Fruit fly (Drosophila melanogaster) whole organism, embryonic: ENCODE measurements around the gene Egfrap.

Source experiments
- Awh ChIP-seq: fragments of 200-800 bp; sonication (Bioruptor generic); IDR thresholded peaks from 2 replicates; pipeline ENCODE4, ENCODE4 v1.3.6; 2022; ENCODE audit warnings: missing biosample characterization, missing genetic modification characterization
- C15 ChIP-seq: fragments of 200-800 bp; sonication (Bioruptor generic); IDR thresholded peaks from 3 replicates; pipeline ENCODE4 v1.3.6; 2022; ENCODE audit warnings: missing biosample characterization, missing genetic modification characterization
- CG11247 ChIP-seq: fragments of 200-800 bp; sonication (Bioruptor generic); IDR thresholded peaks from 2 replicates; pipeline ENCODE4 v1.3.6; 2022; ENCODE audit warnings: missing biosample characterization, missing genetic modification characterization
- CG11456 ChIP-seq: fragments of 200-800 bp; sonication (Bioruptor generic); IDR thresholded peaks from 3 replicates; pipeline ENCODE4 v1.3.6; 2022; ENCODE audit warnings: missing biosample characterization, missing genetic modification characterization
- CG12219 ChIP-seq: fragments of 200-800 bp; sonication (Bioruptor generic); optimal IDR thresholded peaks from 3 replicates; lab custom pipeline; 2018; ENCODE audit warnings: missing biosample characterization, mild to moderate bottlenecking, missing genetic modification characterization
- CG14441 ChIP-seq: fragments of 200-800 bp; sonication (Bioruptor generic); IDR thresholded peaks from 2 replicates; pipeline ENCODE4 v1.3.6; 2022; ENCODE audit warnings: missing biosample characterization, missing genetic modification characterization
- CG1529 ChIP-seq: fragments of 200-800 bp; sonication (Bioruptor generic); optimal IDR thresholded peaks from 3 replicates; lab custom pipeline; 2018; ENCODE audit warnings: missing biosample characterization, missing genetic modification characterization
- CG16813 ChIP-seq: fragments of 200-800 bp; sonication (Bioruptor generic); IDR thresholded peaks from 3 replicates; pipeline ENCODE4 v1.3.6; 2022; ENCODE audit warnings: missing biosample characterization, missing genetic modification characterization; ENCODE audit not compliant: partially characterized antibody
- CG16863 ChIP-seq: fragments of 200-800 bp; sonication (Bioruptor generic); optimal IDR thresholded peaks from 3 replicates; lab custom pipeline; 2016; ENCODE audit warnings: missing biosample characterization, missing genetic modification characterization
- CG17361 ChIP-seq: fragments of 200-800 bp; sonication (Bioruptor generic); IDR thresholded peaks from 3 replicates; pipeline ENCODE4 v1.3.6; 2022; ENCODE audit warnings: missing biosample characterization, missing genetic modification characterization
- CG1792 ChIP-seq: fragments of 200-800 bp; sonication (Bioruptor generic); optimal IDR thresholded peaks from 2 replicates; lab custom pipeline; 2016; ENCODE audit warnings: missing biosample characterization, missing genetic modification characterization
- CG18011 ChIP-seq: fragments of 200-800 bp; sonication (Bioruptor generic); optimal IDR thresholded peaks from 2 replicates; lab custom pipeline; 2017; ENCODE audit warnings: missing biosample characterization, missing genetic modification characterization, mild to moderate bottlenecking, moderate library complexity, missing genotype
- CG18599 ChIP-seq: fragments of 200-800 bp; sonication (Bioruptor generic); optimal IDR thresholded peaks from 3 replicates; lab custom pipeline; 2017; ENCODE audit warnings: missing biosample characterization, missing genetic modification characterization, mild to moderate bottlenecking, moderate library complexity, missing genetic modification reagents
- CG2120 ChIP-seq: fragments of 200-800 bp; sonication (Bioruptor generic); optimal IDR thresholded peaks from 3 replicates; lab custom pipeline; 2016; ENCODE audit warnings: missing biosample characterization, missing genetic modification characterization
- CG2712 ChIP-seq: fragments of 200-800 bp; optimal IDR thresholded peaks from 3 replicates; lab custom pipeline; 2019; ENCODE audit warnings: missing biosample characterization, mild to moderate bottlenecking, missing genetic modification characterization, moderate library complexity
- CG3163 ChIP-seq: fragments of 200-800 bp; sonication (Bioruptor generic); optimal IDR thresholded peaks from 3 replicates; lab custom pipeline; 2016; ENCODE audit warnings: missing biosample characterization, missing genetic modification characterization
- CG32767 ChIP-seq: fragments of 200-800 bp; sonication (Bioruptor generic); IDR thresholded peaks from 2 replicates; pipeline ENCODE4 v1.3.6; 2022; ENCODE audit warnings: missing biosample characterization, missing genetic modification characterization
- CG3407 ChIP-seq: fragments of 200-800 bp; sonication (Bioruptor generic); optimal IDR thresholded peaks from 2 replicates; lab custom pipeline; 2018; ENCODE audit warnings: missing biosample characterization, mild to moderate bottlenecking, missing genetic modification characterization
- CG4360 ChIP-seq: fragments of 200-800 bp; sonication (Bioruptor generic); IDR thresholded peaks from 2 replicates; pipeline ENCODE4 v1.3.6; 2022; ENCODE audit warnings: missing biosample characterization, missing genetic modification characterization
- CG7556 ChIP-seq: fragments of 200-800 bp; sonication (Bioruptor generic); optimal IDR thresholded peaks from 2 replicates; lab custom pipeline; 2017; ENCODE audit warnings: missing biosample characterization, mild to moderate bottlenecking, missing genetic modification characterization
- CG9932 ChIP-seq: fragments of 200-800 bp; sonication (Bioruptor generic); IDR thresholded peaks from 2 replicates; pipeline ENCODE4 v1.3.6; 2022; ENCODE audit warnings: missing biosample characterization, missing genetic modification characterization
- CTCF ChIP-seq: fragments of 200-800 bp; sonication (Bioruptor generic); optimal IDR thresholded peaks from 2 replicates; lab custom pipeline; 2017; ENCODE audit warnings: missing biosample characterization, mild to moderate bottlenecking, missing genetic modification characterization, moderate library complexity
- Dbx ChIP-seq: fragments of 200-800 bp; sonication (Bioruptor generic); IDR thresholded peaks from 3 replicates; pipeline ENCODE4 v1.3.6; 2022; ENCODE audit warnings: missing biosample characterization, missing genetic modification characterization
- Drgx ChIP-seq: fragments of 200-800 bp; sonication (Bioruptor generic); IDR thresholded peaks from 2 replicates; pipeline ENCODE4 v1.3.6; 2022; ENCODE audit warnings: missing biosample characterization, missing genetic modification characterization
- HLH3B ChIP-seq: fragments of 200-800 bp; sonication (Bioruptor generic); IDR thresholded peaks from 2 replicates; pipeline ENCODE4 v1.3.6; 2022; ENCODE audit warnings: missing biosample characterization, missing genetic modification characterization
- Oli ChIP-seq: fragments of 200-800 bp; sonication (Bioruptor generic); optimal IDR thresholded peaks from 2 replicates; lab custom pipeline; 2018; ENCODE audit warnings: missing biosample characterization, mild to moderate bottlenecking, missing genetic modification characterization, moderate library complexity
- YL-1 ChIP-seq: fragments of 200-800 bp; sonication (Bioruptor generic); optimal IDR thresholded peaks from 3 replicates; lab custom pipeline; 2017; ENCODE audit warnings: missing biosample characterization, mild to moderate bottlenecking, missing genetic modification characterization
- ab ChIP-seq: fragments of 200-800 bp; sonication (Bioruptor generic); optimal IDR thresholded peaks from 2 replicates; lab custom pipeline; 2016; ENCODE audit warnings: missing biosample characterization, missing genetic modification characterization
- ash1 ChIP-seq: fragments of 200-800 bp; sonication (Bioruptor generic); optimal IDR thresholded peaks from 2 replicates; lab custom pipeline; 2018; ENCODE audit warnings: missing biosample characterization, mild to moderate bottlenecking, missing genetic modification characterization
- br ChIP-seq: fragments of >200 bp; optimal IDR thresholded peaks from 2 replicates; lab custom pipeline; 2017
- ci ChIP-seq: fragments of 200-800 bp; sonication (Bioruptor generic); IDR thresholded peaks from 3 replicates; pipeline ENCODE4 v1.3.6; 2022; ENCODE audit warnings: missing biosample characterization, missing genetic modification characterization
- danr ChIP-seq: fragments of 200-800 bp; sonication (Bioruptor generic); IDR thresholded peaks from 2 replicates; pipeline ENCODE4 v1.3.6; 2022; ENCODE audit warnings: missing biosample characterization, missing genetic modification characterization
- dmrt11E ChIP-seq: fragments of 200-800 bp; sonication (Bioruptor generic); optimal IDR thresholded peaks from 3 replicates; lab custom pipeline; 2018; ENCODE audit warnings: missing biosample characterization, mild to moderate bottlenecking, missing genetic modification characterization, moderate library complexity
- ems ChIP-seq: fragments of 200-800 bp; sonication (Bioruptor generic); optimal IDR thresholded peaks from 3 replicates; lab custom pipeline; 2016; ENCODE audit warnings: missing biosample characterization, missing genetic modification characterization
- gcm ChIP-seq: fragments of 200-800 bp; sonication (Bioruptor generic); optimal IDR thresholded peaks from 2 replicates; lab custom pipeline; 2019; ENCODE audit warnings: missing biosample characterization, mild to moderate bottlenecking, missing genetic modification characterization, moderate library complexity
- ham ChIP-seq: fragments of 200-800 bp; sonication (Bioruptor generic); IDR thresholded peaks from 2 replicates; pipeline ENCODE4 v1.3.6; 2022; ENCODE audit warnings: missing biosample characterization, missing genetic modification characterization
- kay ChIP-seq: fragments of 200-800 bp; sonication (Bioruptor generic); optimal IDR thresholded peaks from 2 replicates; lab custom pipeline; 2016; ENCODE audit warnings: missing biosample characterization, missing genetic modification characterization
- klu ChIP-seq: fragments of 200-800 bp; sonication (Bioruptor generic); IDR thresholded peaks from 2 replicates; pipeline ENCODE4 v1.3.6; 2022; ENCODE audit warnings: missing biosample characterization, missing genetic modification characterization
- lmd ChIP-seq: fragments of 200-800 bp; sonication (Bioruptor generic); IDR thresholded peaks from 2 replicates; pipeline ENCODE4 v1.3.6; 2022; ENCODE audit warnings: missing biosample characterization, missing genetic modification characterization
- mam ChIP-seq: fragments of 200-800 bp; sonication (Bioruptor generic); optimal IDR thresholded peaks from 3 replicates; lab custom pipeline; 2016; ENCODE audit warnings: missing biosample characterization, missing genetic modification characterization
- oc ChIP-seq: fragments of 200-800 bp; sonication (Bioruptor generic); optimal IDR thresholded peaks from 2 replicates; lab custom pipeline; 2018; ENCODE audit warnings: missing biosample characterization, mild to moderate bottlenecking, missing genetic modification characterization, moderate library complexity
- pzg ChIP-seq: fragments of 200-800 bp; sonication (Bioruptor generic); optimal IDR thresholded peaks from 3 replicates; lab custom pipeline; 2018; ENCODE audit warnings: missing biosample characterization, mild to moderate bottlenecking, missing genetic modification characterization, moderate library complexity
- rib ChIP-seq: fragments of 200-800 bp; sonication (Bioruptor generic); IDR thresholded peaks from 2 replicates; pipeline ENCODE4 v1.3.6; 2022; ENCODE audit warnings: missing biosample characterization, missing genetic modification characterization
- row ChIP-seq: fragments of 200-800 bp; sonication (Bioruptor generic); IDR thresholded peaks from 3 replicates; pipeline ENCODE4 v1.3.6; 2022; ENCODE audit warnings: missing biosample characterization, missing genetic modification characterization
- sc ChIP-seq, 3 experiments: fragments of >200 bp in 2 of 3; fragments of 200-800 bp in 1 of 3; sonication (Bioruptor generic) in 1 of 3; optimal IDR thresholded peaks; 2 replicates in 2 of 3; 3 replicates in 1 of 3; lab custom pipeline; 2017; ENCODE audit warnings: mild to moderate bottlenecking in 1 of 3, missing biosample characterization in 1 of 3, missing genetic modification characterization in 1 of 3, missing genetic modification reagents in 1 of 3
- sens ChIP-seq: fragments of 200-800 bp; sonication (Bioruptor generic); peaks from one replicate; lab custom pipeline; 2016; ENCODE audit warnings: missing biosample characterization, missing genetic modification characterization
- slou ChIP-seq: fragments of 200-800 bp; sonication (Bioruptor generic); optimal IDR thresholded peaks from 3 replicates; lab custom pipeline; 2016; ENCODE audit warnings: missing biosample characterization, missing genetic modification characterization
- tap ChIP-seq: fragments of 200-800 bp; optimal IDR thresholded peaks from 3 replicates; lab custom pipeline; 2019; ENCODE audit warnings: missing biosample characterization, mild to moderate bottlenecking, missing genetic modification characterization, moderate library complexity

Egfrap gene

dm6 chr3L:5992249-5992648 is 41.8 kb upstream of the Egfrap start (continued):
- no peak for TF ChIP-seq CG1529
- TF ChIP-seq CG2120: no peak
- TF ChIP-seq C15 (GFP tag; lab: Robert Waterston, UW): no peak
- TF ChIP-seq CG12219 (GFP tag; lab: Kevin White, UChicago): no peak
- no peak for TF ChIP-seq CG32767 (GFP tag; lab: Robert Waterston, UW)
- TF ChIP-seq ems (GFP tag; lab: Kevin White, UChicago): no peak
- TF ChIP-seq tap (tag; lab: Kevin White, UChicago): no peak
- no peak for TF ChIP-seq CG17361 (GFP tag; lab: Robert Waterston, UW)
- TF ChIP-seq ci (GFP tag; lab: Robert Waterston, UW): peak; percentile 55; the same call in 2 of the 3 replicates
- no peak for TF ChIP-seq CG11247 (GFP tag; lab: Robert Waterston, UW)
- TF ChIP-seq CG18011: no peak
- TF ChIP-seq CG2712 (tag; lab: Kevin White, UChicago): peak; percentile 11
- no peak for TF ChIP-seq lmd (GFP tag; lab: Robert Waterston, UW)
- TF ChIP-seq oc (tag; lab: Kevin White, UChicago): no peak
- TF ChIP-seq HLH3B: no peak
- TF ChIP-seq CG4360 (GFP tag; lab: Robert Waterston, UW): 0 out of 2 replicates have a peak, but pooled peaks have one; percentile 41
- TF ChIP-seq sens (GFP tag; lab: Kevin White, UChicago): no peak
- TF ChIP-seq danr (GFP tag; lab: Robert Waterston, UW): no peak
- no peak for TF ChIP-seq CTCF
- TF ChIP-seq Drgx (GFP tag; lab: Robert Waterston, UW): no peak
- no peak for TF ChIP-seq mam (GFP tag; lab: Kevin White, UChicago)
- TF ChIP-seq CG3407 (GFP tag; lab: Kevin White, UChicago): peak; percentile 38
- peak; percentile 30 for TF ChIP-seq Oli
- TF ChIP-seq CG11456: 0 out of 3 replicates have a peak, but pooled peaks have one; percentile 32
- no peak for TF ChIP-seq br (lab: Kevin White, UChicago)
- TF ChIP-seq CG18599 (GFP tag; lab: Kevin White, UChicago): no peak
- TF ChIP-seq ham (GFP tag; lab: Robert Waterston, UW): no peak
- no peak for TF ChIP-seq rib
- TF ChIP-seq CG9932: no peak
- TF ChIP-seq row (GFP tag; lab: Robert Waterston, UW): no peak
- no peak for TF ChIP-seq CG16813 (GFP tag; lab: Robert Waterston, UW)
- TF ChIP-seq sc (optimal IDR thresholded peaks at IDR 0.05; lab: Kevin White, UChicago): no peak
- TF ChIP-seq sc (GFP tag; optimal IDR thresholded peaks at IDR 0.05; lab: Kevin White, UChicago): peak; percentile 21
- TF ChIP-seq dmrt11E (tag; lab: Kevin White, UChicago): peak; percentile 16
- no peak for TF ChIP-seq gcm (GFP tag; lab: Kevin White, UChicago)
- no peak for TF ChIP-seq CG3163 (GFP tag; lab: Kevin White, UChicago)
- no peak for TF ChIP-seq klu (GFP tag; lab: Robert Waterston, UW)
- TF ChIP-seq Awh (GFP tag; lab: Robert Waterston, UW): peak; percentile 31; the same call in 1 of the 2 replicates
- no peak for TF ChIP-seq Dbx (GFP tag; lab: Robert Waterston, UW)
- no peak for TF ChIP-seq ash1
- TF ChIP-seq slou (GFP tag; lab: Kevin White, UChicago): no peak
- TF ChIP-seq CG1792 (GFP tag; lab: Kevin White, UChicago): no peak
- TF ChIP-seq kay: no peak
- no peak for TF ChIP-seq YL-1
- TF ChIP-seq CG7556 (GFP tag; lab: Kevin White, UChicago): no peak
- no peak for TF ChIP-seq CG14441 (GFP tag; lab: Robert Waterston, UW)
- no peak for TF ChIP-seq CG16863 (GFP tag; lab: Kevin White, UChicago)
- TF ChIP-seq ab (GFP tag; lab: Kevin White, UChicago): no peak
- TF ChIP-seq pzg (GFP tag; lab: Kevin White, UChicago): no peak
